Worm (Caenorhabditis elegans) whole organism, L3 larva: ENCODE data around the gene nas-38.

Experiments
- ama-1 ChIP-seq: fragments of 150-350 bp; optimal IDR thresholded peaks from 2 replicates; lab custom pipeline; 2018
- daf-12 ChIP-seq: fragments of 150-350 bp; optimal IDR thresholded peaks from 2 replicates; lab custom pipeline; 2014; ENCODE audit warnings: missing biosample characterization, missing genetic modification reagents, missing genetic modification characterization
- unc-62 ChIP-seq: fragments of 150-350 bp; sonication (generic microtip); optimal IDR thresholded peaks from 4 replicates; lab custom pipeline; 2014; ENCODE audit warnings: missing biosample characterization, missing genetic modification reagents, missing genetic modification characterization

ce11 chrX:524498-524897 is 33.5 kb upstream of the nas-38 start:
- TF ChIP-seq daf-12 (no peak), unc-62 (no peak), ama-1 (lab: Kevin White, UChicago) (no peak)
